Worm (Caenorhabditis elegans) whole organism, young adult: Measurements from ENCODE around the gene C28C12.11.
A peak's percentile ranks its signal among the peaks of the same experiment; 100 is the strongest.

Source experiments
- B0035.1 ChIP-seq: sonication (generic microtip); optimal IDR thresholded peaks from 2 replicates; lab custom pipeline; 2016; ENCODE audit warnings: missing genetic modification characterization, mild to moderate bottlenecking, missing compliant biosample characterization, missing genotype, missing genetic modification reagents
- C17E4.6 ChIP-seq: fragments of 200-800 bp; sonication (Bioruptor generic); IDR thresholded peaks from 2 replicates; pipeline ENCODE4 v1.3.6; 2022; ENCODE audit warnings: missing genetic modification reagents, missing genetic modification characterization, missing compliant biosample characterization
- F22D6.2 ChIP-seq: sonication (generic microtip); optimal IDR thresholded peaks from 2 replicates; lab custom pipeline; 2016; ENCODE audit warnings: mild to moderate bottlenecking, missing genetic modification characterization, missing compliant biosample characterization
- F37B4.10 ChIP-seq: fragments of 200-800 bp; sonication (Bioruptor generic); IDR thresholded peaks from 2 replicates; pipeline ENCODE4 v1.3.6; 2022; ENCODE audit warnings: missing genetic modification characterization, missing compliant biosample characterization
- F57C9.4 ChIP-seq: sonication (generic microtip); optimal IDR thresholded peaks from 2 replicates; lab custom pipeline; 2017; ENCODE audit warnings: mild to moderate bottlenecking, missing genetic modification characterization, missing compliant biosample characterization
- T07F8.4 ChIP-seq: sonication (generic microtip); optimal IDR thresholded peaks from 2 replicates; lab custom pipeline; 2016; ENCODE audit warnings: mild to moderate bottlenecking, missing genetic modification characterization, moderate library complexity, missing compliant biosample characterization
- Y53F4B.3 ChIP-seq: fragments of 200-800 bp; sonication (Bioruptor generic); IDR thresholded peaks from 2 replicates; pipeline ENCODE4 v1.3.6; 2022; ENCODE audit warnings: missing genetic modification reagents, missing genetic modification characterization, missing compliant biosample characterization
- Y56A3A.18 ChIP-seq: fragments of 200-800 bp; sonication (Bioruptor generic); IDR thresholded peaks from 2 replicates; pipeline ENCODE4 v1.3.6; 2022; ENCODE audit warnings: missing genetic modification reagents, missing genetic modification characterization, missing compliant biosample characterization
- Y79H2A.3 ChIP-seq: fragments of 200-800 bp; sonication (Bioruptor generic); conservative IDR thresholded peaks from 2 replicates; pipeline ENCODE4 v1.3.6; 2022; ENCODE audit warnings: missing genetic modification reagents, missing genetic modification characterization, missing compliant biosample characterization
- Y95B8A.8 ChIP-seq: fragments of 200-800 bp; sonication (Bioruptor generic); IDR thresholded peaks from 2 replicates; pipeline ENCODE4 v1.3.6; 2022; ENCODE audit warnings: missing genetic modification reagents, missing genetic modification characterization, missing compliant biosample characterization
- ZK185.1 ChIP-seq: sonication (generic microtip); optimal IDR thresholded peaks from 2 replicates; lab custom pipeline; 2016; ENCODE audit warnings: mild to moderate bottlenecking, missing genetic modification characterization, missing compliant biosample characterization; ENCODE audit not compliant: poor library complexity, severe bottlenecking
- akir-1 ChIP-seq: fragments of 200-800 bp; sonication (Bioruptor generic); optimal IDR thresholded peaks from 2 replicates; lab custom pipeline; 2018; ENCODE audit warnings: mild to moderate bottlenecking, missing genetic modification characterization, moderate library complexity, missing compliant biosample characterization
- aptf-2 ChIP-seq: fragments of 200-800 bp; sonication (Bioruptor generic); conservative IDR thresholded peaks from 2 replicates; pipeline ENCODE4 v1.3.6; 2022; ENCODE audit warnings: missing genetic modification reagents, missing genetic modification characterization, missing compliant biosample characterization
- atf-7 ChIP-seq: sonication (generic microtip); optimal IDR thresholded peaks from 2 replicates; lab custom pipeline; 2017; ENCODE audit warnings: mild to moderate bottlenecking, missing genetic modification characterization, missing compliant biosample characterization
- ccch-3 ChIP-seq: fragments of 200-800 bp; sonication (Bioruptor generic); optimal IDR thresholded peaks from 2 replicates; lab custom pipeline; 2018; ENCODE audit warnings: mild to moderate bottlenecking, missing genetic modification characterization, missing compliant biosample characterization
- cebp-1 ChIP-seq, 2 experiments: fragments of 200-800 bp in 1 of 2; sonication (Bioruptor generic) in 1 of 2; sonication (generic microtip) in 1 of 2; IDR thresholded peaks in 1 of 2; optimal IDR thresholded peaks in 1 of 2; 2 replicates each; pipeline versions ENCODE4 v1.3.6 to Lab custom; 2017 to 2022; ENCODE audit warnings: missing compliant biosample characterization in 2 of 2, missing genetic modification characterization in 2 of 2, mild to moderate bottlenecking in 1 of 2, missing genetic modification reagents in 1 of 2, moderate library complexity in 1 of 2
- ceh-100 ChIP-seq: fragments of 200-800 bp; sonication (Bioruptor generic); IDR thresholded peaks from 2 replicates; pipeline ENCODE4 v1.3.6; 2022; ENCODE audit warnings: missing genetic modification reagents, missing genetic modification characterization, missing compliant biosample characterization
- ceh-40 ChIP-seq: fragments of 200-800 bp; sonication (Bioruptor generic); IDR thresholded peaks from 2 replicates; pipeline ENCODE4 v1.3.6; 2022; ENCODE audit warnings: missing genetic modification characterization, missing compliant biosample characterization
- ceh-58 ChIP-seq: fragments of 200-800 bp; sonication (Bioruptor generic); IDR thresholded peaks from 2 replicates; pipeline ENCODE4 v1.3.6; 2022; ENCODE audit warnings: missing genetic modification characterization, missing compliant biosample characterization
- ceh-91 ChIP-seq: fragments of 200-800 bp; sonication (Bioruptor generic); IDR thresholded peaks from 2 replicates; pipeline ENCODE4 v1.3.6; 2022; ENCODE audit warnings: missing genetic modification reagents, missing genetic modification characterization, missing compliant biosample characterization
- dox-1 ChIP-seq: fragments of 200-800 bp; sonication (Bioruptor generic); IDR thresholded peaks from 2 replicates; pipeline ENCODE4 v1.3.6; 2022; ENCODE audit warnings: missing genetic modification reagents, missing genetic modification characterization, missing compliant biosample characterization
- dpff-1 ChIP-seq: sonication (generic microtip); optimal IDR thresholded peaks from 2 replicates; lab custom pipeline; 2017; ENCODE audit warnings: mild to moderate bottlenecking, missing genetic modification characterization, missing compliant biosample characterization
- dpl-1 ChIP-seq: fragments of 150-350 bp; optimal IDR thresholded peaks from 2 replicates; lab custom pipeline; 2014; ENCODE audit warnings: missing biosample characterization, missing genetic modification reagents, missing genetic modification characterization
- egl-18 ChIP-seq: fragments of 200-800 bp; sonication (Bioruptor generic); IDR thresholded peaks from 2 replicates; pipeline ENCODE4 v1.3.6; 2022; ENCODE audit warnings: missing genetic modification reagents, missing genetic modification characterization, missing compliant biosample characterization
- hlh-26 ChIP-seq: fragments of 200-800 bp; sonication (Bioruptor generic); conservative IDR thresholded peaks from 2 replicates; pipeline ENCODE4 v1.3.6; 2022; ENCODE audit warnings: missing genetic modification reagents, missing genetic modification characterization, missing compliant biosample characterization
- hmg-1.2 ChIP-seq: fragments of 200-800 bp; sonication (Bioruptor generic); IDR thresholded peaks from 2 replicates; pipeline ENCODE4 v1.3.6; 2022; ENCODE audit warnings: missing genetic modification reagents, missing genetic modification characterization, missing compliant biosample characterization
- hmg-20 ChIP-seq: fragments of 200-800 bp; sonication (Bioruptor generic); IDR thresholded peaks from 2 replicates; pipeline ENCODE4 v1.3.6; 2022; ENCODE audit warnings: missing genetic modification reagents, missing genetic modification characterization, missing compliant biosample characterization
- lin-40 ChIP-seq: sonication (generic microtip); optimal IDR thresholded peaks from 2 replicates; lab custom pipeline; 2016; ENCODE audit warnings: missing genetic modification characterization, mild to moderate bottlenecking, missing compliant biosample characterization, missing genotype, missing genetic modification reagents
- lsl-1 ChIP-seq: fragments of 200-800 bp; sonication (Bioruptor generic); optimal IDR thresholded peaks from 2 replicates; lab custom pipeline; 2018; ENCODE audit warnings: mild to moderate bottlenecking, missing genetic modification characterization, moderate library complexity, missing compliant biosample characterization
- lsy-27 ChIP-seq: sonication (generic microtip); optimal IDR thresholded peaks from 2 replicates; lab custom pipeline; 2017; ENCODE audit warnings: missing genetic modification characterization, mild to moderate bottlenecking, missing compliant biosample characterization, antibody characterized with exemption, missing genotype, borderline replicate concordance; ENCODE audit not compliant: insufficient read depth
- madf-10 ChIP-seq: sonication (generic microtip); optimal IDR thresholded peaks from 2 replicates; lab custom pipeline; 2016; ENCODE audit warnings: mild to moderate bottlenecking, missing genetic modification characterization, missing compliant biosample characterization
- madf-6 ChIP-seq: fragments of 200-800 bp; sonication (Bioruptor generic); IDR thresholded peaks from 2 replicates; pipeline ENCODE4 v1.3.6; 2022; ENCODE audit warnings: missing genetic modification reagents, missing genetic modification characterization, missing compliant biosample characterization
- madf-8 ChIP-seq: fragments of 200-800 bp; sonication (Bioruptor generic); conservative IDR thresholded peaks from 2 replicates; pipeline ENCODE4 v1.3.6; 2022; ENCODE audit warnings: missing genetic modification reagents, missing genetic modification characterization, missing compliant biosample characterization
- nhr-179 ChIP-seq: sonication (generic microtip); optimal IDR thresholded peaks from 2 replicates; lab custom pipeline; 2016; ENCODE audit warnings: mild to moderate bottlenecking, missing genetic modification characterization, missing compliant biosample characterization
- pbrm-1 ChIP-seq: fragments of 200-800 bp; sonication (Bioruptor generic); IDR thresholded peaks from 2 replicates; pipeline ENCODE4 v1.3.6; 2022; ENCODE audit warnings: missing genetic modification reagents, missing genetic modification characterization, missing compliant biosample characterization
- rpc-1 ChIP-seq, 2 experiments: fragments of 150-350 bp in 1 of 2; sonication (generic microtip) in 1 of 2; optimal IDR thresholded peaks; 2 replicates each; lab custom pipeline; 2014 to 2018; ENCODE audit warnings: missing biosample characterization in 1 of 2, missing genetic modification characterization in 1 of 2, missing genetic modification reagents in 1 of 2, missing genotype in 1 of 2
- sdz-38 ChIP-seq: sonication (generic microtip); optimal IDR thresholded peaks from 2 replicates; lab custom pipeline; 2016; ENCODE audit warnings: missing genotype, missing genetic modification characterization, missing compliant biosample characterization
- sptf-2 ChIP-seq: fragments of 200-800 bp; sonication (Bioruptor generic); optimal IDR thresholded peaks from 2 replicates; lab custom pipeline; 2018; ENCODE audit warnings: mild to moderate bottlenecking, missing genetic modification characterization, missing compliant biosample characterization
- unc-130 ChIP-seq: sonication (generic microtip); optimal IDR thresholded peaks from 2 replicates; lab custom pipeline; 2016; ENCODE audit warnings: missing genetic modification reagents, missing genetic modification characterization, missing compliant biosample characterization
- unc-62 ChIP-seq: fragments of 150-350 bp; optimal IDR thresholded peaks from 2 replicates; lab custom pipeline; 2014; ENCODE audit warnings: missing biosample characterization, missing genetic modification reagents, missing genetic modification characterization
- zfh-2 ChIP-seq: fragments of 200-800 bp; sonication (Bioruptor generic); conservative IDR thresholded peaks from 2 replicates; pipeline ENCODE4 v1.3.6; 2022; ENCODE audit warnings: missing genetic modification reagents, missing genetic modification characterization, missing compliant biosample characterization
- zim-3 ChIP-seq: sonication (generic microtip); optimal IDR thresholded peaks from 2 replicates; lab custom pipeline; 2017; ENCODE audit warnings: mild to moderate bottlenecking, missing genetic modification characterization, moderate library complexity, missing compliant biosample characterization
- ztf-26 ChIP-seq: sonication (generic microtip); optimal IDR thresholded peaks from 2 replicates; lab custom pipeline; 2017; ENCODE audit warnings: missing genetic modification characterization, missing compliant biosample characterization
- ztf-6 ChIP-seq: fragments of 200-800 bp; sonication (Bioruptor generic); IDR thresholded peaks from 2 replicates; pipeline ENCODE4 v1.3.6; 2022; ENCODE audit warnings: missing genetic modification reagents, missing genetic modification characterization, missing compliant biosample characterization

The C28C12.11 gene

ce11 chrIV:8431567-8432458 lies 42.0 kb upstream of the C28C12.11 start (continued):
- no peak for TF ChIP-seq Y53F4B.3 (GFP tag; lab: Robert Waterston, UW)
- 0 out of 2 replicates have a peak, but pooled peaks have one; percentile 25 for TF ChIP-seq egl-18 (GFP tag; lab: Robert Waterston, UW)
- TF ChIP-seq nhr-179 (tag; lab: Kevin White, UChicago), result no peak
- TF ChIP-seq ztf-26 (tag; lab: Kevin White, UChicago), result peak; percentile 44
- TF ChIP-seq ccch-3 (GFP tag; lab: Kevin White, UChicago), result no peak
- peak; percentile 12 for TF ChIP-seq F22D6.2 (tag; lab: Kevin White, UChicago)
- TF ChIP-seq akir-1 (GFP tag; lab: Kevin White, UChicago), result no peak
- TF ChIP-seq rpc-1 (optimal IDR thresholded peaks at IDR 0.05; lab: Kevin White, UChicago), result no peak
- no peak for TF ChIP-seq rpc-1 (tag; optimal IDR thresholded peaks at IDR 0.05; lab: Kevin White, UChicago)
- TF ChIP-seq dpl-1, result no peak
- TF ChIP-seq aptf-2, result no peak
- peak; percentile 52 for TF ChIP-seq F57C9.4 (tag; lab: Kevin White, UChicago)
- TF ChIP-seq hmg-1.2, result peak; percentile 62
- peak; percentile 8 for TF ChIP-seq madf-10 (tag; lab: Kevin White, UChicago)
- TF ChIP-seq ceh-58 (GFP tag; lab: Robert Waterston, UW), result 0 out of 2 replicates have a peak, but pooled peaks have one; percentile 50
- peak; percentile 71 for TF ChIP-seq pbrm-1 (GFP tag; lab: Robert Waterston, UW)
- no peak for TF ChIP-seq B0035.1 (tag; lab: Kevin White, UChicago)
- TF ChIP-seq lsy-27 (tag; lab: Kevin White, UChicago), result no peak
- no peak for TF ChIP-seq sdz-38 (tag; lab: Kevin White, UChicago)
- no peak for TF ChIP-seq madf-8
- peak; percentile 77 for TF ChIP-seq hmg-20 (GFP tag; lab: Robert Waterston, UW)
- TF ChIP-seq C17E4.6 (GFP tag; lab: Robert Waterston, UW), result 0 out of 2 replicates have a peak, but pooled peaks have one; percentile 47
- TF ChIP-seq ceh-40 (GFP tag; lab: Robert Waterston, UW), result peak; percentile 40; the same call in 1 of the 2 replicates
- TF ChIP-seq atf-7, result peak; percentile 14
- no peak; the same call in 1 of the 2 replicates for TF ChIP-seq ztf-6 (GFP tag; lab: Robert Waterston, UW)
- peak; percentile 94 for TF ChIP-seq unc-62 (GFP tag; lab: Kevin White, UChicago)
- TF ChIP-seq ceh-100, result peak; percentile 54
- TF ChIP-seq lin-40 (tag; lab: Kevin White, UChicago), result peak; percentile 41
- peak; percentile 56 for TF ChIP-seq madf-6 (GFP tag; lab: Robert Waterston, UW)
- no peak for TF ChIP-seq hlh-26 (GFP tag; lab: Robert Waterston, UW)
- no peak for TF ChIP-seq ceh-91 (GFP tag; lab: Robert Waterston, UW)
- TF ChIP-seq F37B4.10 (GFP tag; lab: Robert Waterston, UW), result no peak
- TF ChIP-seq Y79H2A.3 (GFP tag; lab: Robert Waterston, UW), result no peak
- TF ChIP-seq dox-1 (GFP tag; lab: Robert Waterston, UW), result peak; percentile 43; the same call in 1 of the 2 replicates
- TF ChIP-seq cebp-1 (GFP tag; IDR thresholded peaks at IDR 0.05; lab: Robert Waterston, UW), result peak; percentile 79
- peak; percentile 91 for TF ChIP-seq cebp-1 (tag; optimal IDR thresholded peaks at IDR 0.05; lab: Kevin White, UChicago)

ce11 chrIV:8432709-8433108 lies 41.1 kb upstream of the C28C12.11 start, which contains the start of the genes T26A8.4 and pdtf-1:
Gene T26A8.4 (minus strand): TSS chrIV:8432893.
Gene pdtf-1 (plus strand): TSS chrIV:8433038.
- TF ChIP-seq lin-40 (tag; lab: Kevin White, UChicago) (peak; percentile 80), unc-130 (GFP tag; lab: Kevin White, UChicago) (peak; percentile 78), Y56A3A.18 (GFP tag; lab: Robert Waterston, UW) (0 out of 2 replicates have a peak, but pooled peaks have one; percentile 62), lsl-1 (GFP tag; lab: Kevin White, UChicago) (peak; percentile 96), ZK185.1 (tag; lab: Kevin White, UChicago) (peak; percentile 89), dpff-1 (no peak), T07F8.4 (tag; lab: Kevin White, UChicago) (no peak), Y95B8A.8 (GFP tag; lab: Robert Waterston, UW) (peak; percentile 68; the same call in 1 of the 2 replicates), B0035.1 (tag; lab: Kevin White, UChicago) (peak; percentile 51), cebp-1 (GFP tag; IDR thresholded peaks at IDR 0.05; lab: Robert Waterston, UW) (peak; percentile 72; the same call in 1 of the 2 replicates), cebp-1 (tag; optimal IDR thresholded peaks at IDR 0.05; lab: Kevin White, UChicago) (peak; percentile 78), zim-3 (tag; lab: Kevin White, UChicago) (peak; percentile 9), aptf-2 (no peak), unc-62 (GFP tag; lab: Kevin White, UChicago) (peak; percentile 73), zfh-2 (GFP tag; lab: Robert Waterston, UW) (no peak), F22D6.2 (tag; lab: Kevin White, UChicago) (no peak), sptf-2 (GFP tag; lab: Kevin White, UChicago) (no peak)
